Fruit fly (Drosophila melanogaster) whole organism, adult: ENCODE results near the gene CG7512.

Experiments used
- CG14711 ChIP-seq: fragments of 200-800 bp; sonication (Bioruptor generic); optimal IDR thresholded peaks from 2 replicates; lab custom pipeline; 2018; ENCODE audit warnings: missing biosample characterization, mild to moderate bottlenecking, missing genetic modification characterization, moderate library complexity
- CG7045 ChIP-seq: fragments of 200-800 bp; sonication (Bioruptor generic); optimal IDR thresholded peaks from 2 replicates; lab custom pipeline; 2017; ENCODE audit warnings: missing biosample characterization, mild to moderate bottlenecking, missing genetic modification characterization
- Clk ChIP-seq: fragments of 200-800 bp; sonication (Bioruptor generic); optimal IDR thresholded peaks from 2 replicates; lab custom pipeline; 2017; ENCODE audit warnings: missing biosample characterization, missing genetic modification characterization
- cic ChIP-seq: fragments of 200-800 bp; sonication (Bioruptor generic); optimal IDR thresholded peaks from 2 replicates; lab custom pipeline; 2017; ENCODE audit warnings: missing biosample characterization, mild to moderate bottlenecking, missing genetic modification characterization, moderate library complexity
- kay ChIP-seq: fragments of 200-800 bp; sonication (Bioruptor generic); peaks from one replicate; lab custom pipeline; 2016; ENCODE audit warnings: missing biosample characterization, missing genetic modification characterization, borderline replicate concordance
- tj ChIP-seq: fragments of 200-800 bp; sonication (Bioruptor generic); optimal IDR thresholded peaks from 3 replicates; lab custom pipeline; 2017; ENCODE audit warnings: missing biosample characterization, mild to moderate bottlenecking, missing genetic modification characterization, moderate library complexity

dm6 chr3L:11490539-11490938, 23.0 kb upstream of the CG7512 start:
- TF ChIP-seq tj (GFP tag; lab: Kevin White, UChicago) (no peak), cic (GFP tag; lab: Kevin White, UChicago) (no peak), Clk (no peak), CG14711 (tag; lab: Kevin White, UChicago) (no peak), kay (GFP tag; lab: Kevin White, UChicago) (peak; percentile 70), CG7045 (no peak)
